Fruit fly (Drosophila melanogaster) S2 (cell line): ENCODE results near the gene Pino.

Experiments used
- CG8478 ChIP-seq: fragments of >200 bp; optimal IDR thresholded peaks from 2 replicates; lab custom pipeline; 2018
- CTCF ChIP-seq, 2 experiments: fragments of >200 bp; optimal IDR thresholded peaks; 2 replicates each; lab custom pipeline; 2018

DNA sequence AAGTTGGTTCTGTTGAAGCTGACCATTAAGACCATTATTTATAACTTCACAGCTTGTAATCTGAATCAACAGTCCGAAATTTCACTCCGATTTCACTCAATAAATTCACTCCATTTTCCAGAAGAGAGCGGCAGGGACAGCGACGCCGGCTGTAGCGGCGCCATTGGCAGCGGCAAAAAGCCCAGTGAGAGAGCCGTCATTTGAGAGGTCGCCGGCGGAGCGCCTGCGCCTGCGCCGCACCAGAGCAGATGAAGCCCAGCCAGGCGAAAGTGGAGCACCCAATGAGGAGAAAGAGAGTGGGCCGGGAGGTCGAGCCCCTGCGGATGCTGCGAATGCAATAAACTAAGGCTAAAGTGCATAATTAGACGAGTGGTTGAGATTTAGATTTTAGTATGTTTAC is 46.1 kb downstream of the Pino start:
- TF ChIP-seq CG8478 (lab: Kevin White, UChicago) (no peak), CTCF (optimal IDR thresholded peaks at IDR 0.05; lab: Kevin White, UChicago) (no peak)
